Fruit fly (Drosophila melanogaster) whole organism, wandering third instar larva: ENCODE results near the gene ort.

Source experiments
- CG9705 ChIP-seq: fragments of 200-800 bp; sonication (Bioruptor generic); optimal IDR thresholded peaks from 2 replicates; lab custom pipeline; 2018; ENCODE audit warnings: missing biosample characterization, mild to moderate bottlenecking, missing genetic modification characterization
- Hr78 ChIP-seq: fragments of >200 bp; optimal IDR thresholded peaks from 2 replicates; lab custom pipeline; 2017; ENCODE audit warnings: missing biosample characterization, missing genetic modification characterization
- Jra ChIP-seq: sonication (Bioruptor generic); optimal IDR thresholded peaks from 2 replicates; lab custom pipeline; 2016; ENCODE audit warnings: missing biosample characterization, missing genetic modification characterization
- dl ChIP-seq, 2 experiments: fragments of 175-275, 200-275 bp in 1 of 2; fragments of 200-275 bp in 1 of 2; sonication (Bioruptor generic); optimal IDR thresholded peaks; lab custom pipeline; 2018; ENCODE audit warnings: mild to moderate bottlenecking in 2 of 2, missing biosample characterization in 2 of 2, missing genetic modification characterization in 2 of 2, moderate library complexity in 2 of 2; ENCODE audit not compliant: partially characterized antibody in 2 of 2, insufficient read depth in 1 of 2
- dmrt93B ChIP-seq: fragments of 200-800 bp; sonication (Bioruptor generic); optimal IDR thresholded peaks from 2 replicates; lab custom pipeline; 2018; ENCODE audit warnings: missing biosample characterization, mild to moderate bottlenecking, missing genetic modification characterization
- ey ChIP-seq: fragments of 200-800 bp; sonication (Bioruptor generic); optimal IDR thresholded peaks from 2 replicates; lab custom pipeline; 2016; ENCODE audit warnings: missing biosample characterization, missing genetic modification characterization
- lola ChIP-seq: fragments of >200 bp; optimal IDR thresholded peaks from 2 replicates; lab custom pipeline; 2017; ENCODE audit warnings: missing biosample characterization, missing genetic modification characterization
- pan ChIP-seq: fragments of >200 bp; optimal IDR thresholded peaks from 2 replicates; lab custom pipeline; 2017
- psq ChIP-seq: fragments of 200-800 bp; sonication (Bioruptor generic); optimal IDR thresholded peaks from 3 replicates; lab custom pipeline; 2017; ENCODE audit warnings: missing biosample characterization, mild to moderate bottlenecking, missing genetic modification characterization, moderate library complexity
- usp ChIP-seq: fragments of >200 bp; optimal IDR thresholded peaks from 2 replicates; lab custom pipeline; 2017; ENCODE audit warnings: missing biosample characterization, missing genetic modification characterization
- woc ChIP-seq: sonication (Bioruptor generic); optimal IDR thresholded peaks from 2 replicates; lab custom pipeline; 2016; ENCODE audit warnings: missing biosample characterization, mild to moderate bottlenecking, missing genetic modification characterization

- TF ChIP-seq usp (GFP tag; lab: Kevin White, UChicago) (no peak), CG9705 (GFP tag; lab: Kevin White, UChicago) (no peak), psq (GFP tag; lab: Kevin White, UChicago) (no peak), dmrt93B (GFP tag; lab: Kevin White, UChicago) (no peak), dl (GFP tag; optimal IDR thresholded peaks at IDR 0.05; lab: Kevin White, UChicago; ENCODE audit: insufficient read depth in 1 of 2, partially characterized antibody in 2 of 2) (no peak), lola (no peak), Jra (GFP tag; lab: Kevin White, UChicago) (no peak), ey (GFP tag; lab: Kevin White, UChicago) (peak; percentile 30), Hr78 (GFP tag; lab: Kevin White, UChicago) (no peak), pan (lab: Kevin White, UChicago) (no peak), woc (GFP tag; lab: Kevin White, UChicago) (no peak)
Measured at dm6 chr3R:19672905-19673304, 13.4 kb downstream of the ort start.
